Fruit fly (Drosophila melanogaster) whole organism, wandering third instar larva: ENCODE measurements around the gene Ldaf1.

Experiments
- Abd-B ChIP-seq: fragments of >200 bp; optimal IDR thresholded peaks from 2 replicates; lab custom pipeline; 2017; ENCODE audit warnings: missing biosample characterization, missing genetic modification characterization
- CG32264 ChIP-seq: fragments of 200-800 bp; sonication (Bioruptor generic); optimal IDR thresholded peaks from 2 replicates; lab custom pipeline; 2016; ENCODE audit warnings: missing biosample characterization, missing genetic modification characterization
- CG9705 ChIP-seq: fragments of 200-800 bp; sonication (Bioruptor generic); optimal IDR thresholded peaks from 2 replicates; lab custom pipeline; 2018; ENCODE audit warnings: missing biosample characterization, mild to moderate bottlenecking, missing genetic modification characterization
- CrebA ChIP-seq: fragments of 200-800 bp; sonication (Bioruptor generic); optimal IDR thresholded peaks from 2 replicates; lab custom pipeline; 2016; ENCODE audit warnings: missing biosample characterization, mild to moderate bottlenecking, missing genetic modification characterization, borderline replicate concordance
- Dfd ChIP-seq: fragments of >200 bp; optimal IDR thresholded peaks from 2 replicates; lab custom pipeline; 2017; ENCODE audit warnings: missing biosample characterization, missing genetic modification characterization
- Dif ChIP-seq: fragments of 200-275, 200-300 bp; sonication (Bioruptor generic); optimal IDR thresholded peaks from 2 replicates; lab custom pipeline; 2018; ENCODE audit warnings: missing biosample characterization, missing genetic modification characterization; ENCODE audit not compliant: partially characterized antibody
- GATAd ChIP-seq: sonication (Bioruptor generic); optimal IDR thresholded peaks from 2 replicates; lab custom pipeline; 2016; ENCODE audit warnings: missing biosample characterization, missing genetic modification characterization
- HLH106 ChIP-seq: fragments of 200-800 bp; optimal IDR thresholded peaks from 3 replicates; lab custom pipeline; 2019; ENCODE audit warnings: missing biosample characterization, mild to moderate bottlenecking, missing genetic modification characterization, moderate library complexity
- Hnf4 ChIP-seq: fragments of 200-800 bp; sonication (Bioruptor generic); optimal IDR thresholded peaks from 2 replicates; lab custom pipeline; 2016; ENCODE audit warnings: missing biosample characterization, mild to moderate bottlenecking, missing genetic modification characterization
- Hr78 ChIP-seq: fragments of >200 bp; optimal IDR thresholded peaks from 2 replicates; lab custom pipeline; 2017; ENCODE audit warnings: missing biosample characterization, missing genetic modification characterization
- Hr83 ChIP-seq: fragments of 200-300 bp; sonication (Bioruptor generic); optimal IDR thresholded peaks from 2 replicates; lab custom pipeline; 2016; ENCODE audit warnings: missing biosample characterization, mild to moderate bottlenecking, missing genetic modification characterization, moderate library complexity; ENCODE audit not compliant: poor library complexity, severe bottlenecking
- Jra ChIP-seq: sonication (Bioruptor generic); optimal IDR thresholded peaks from 2 replicates; lab custom pipeline; 2016; ENCODE audit warnings: missing biosample characterization, missing genetic modification characterization
- Mio ChIP-seq: sonication (Bioruptor generic); optimal IDR thresholded peaks from 2 replicates; lab custom pipeline; 2016; ENCODE audit warnings: missing biosample characterization, missing genetic modification characterization
- Myc ChIP-seq: fragments of >200 bp; optimal IDR thresholded peaks from 2 replicates; lab custom pipeline; 2017
- N ChIP-seq: fragments of >200 bp; optimal IDR thresholded peaks from 2 replicates; lab custom pipeline; 2018; ENCODE audit warnings: missing biosample characterization, missing external identifiers, missing genetic modification characterization
- OdsH ChIP-seq: fragments of 200-800 bp; sonication (Bioruptor generic); optimal IDR thresholded peaks from 2 replicates; lab custom pipeline; 2016; ENCODE audit warnings: missing biosample characterization, mild to moderate bottlenecking, missing genetic modification characterization
- Rel ChIP-seq, 2 experiments: fragments of 200-800 bp; sonication (Bioruptor generic) in 1 of 2; optimal IDR thresholded peaks; 2 replicates in 1 of 2; 3 replicates in 1 of 2; lab custom pipeline; 2016 to 2019; ENCODE audit warnings: mild to moderate bottlenecking in 2 of 2, missing biosample characterization in 2 of 2, missing genetic modification characterization in 2 of 2, moderate library complexity in 1 of 2
- Sp1 ChIP-seq: fragments of 200-800 bp; sonication (Bioruptor generic); optimal IDR thresholded peaks from 3 replicates; lab custom pipeline; 2019; ENCODE audit warnings: missing biosample characterization, mild to moderate bottlenecking, missing genetic modification characterization, moderate library complexity
- Vsx2 ChIP-seq: fragments of 200-300, 225-300 bp; sonication (Bioruptor generic); optimal IDR thresholded peaks from 2 replicates; lab custom pipeline; 2018; ENCODE audit warnings: missing biosample characterization, missing genetic modification characterization; ENCODE audit not compliant: partially characterized antibody
- br ChIP-seq: fragments of 200-800 bp; sonication (Bioruptor generic); optimal IDR thresholded peaks from 2 replicates; lab custom pipeline; 2016; ENCODE audit warnings: missing biosample characterization, missing genetic modification characterization
- brk ChIP-seq: fragments of 200-800 bp; sonication (Bioruptor generic); optimal IDR thresholded peaks from 2 replicates; lab custom pipeline; 2016; ENCODE audit warnings: missing biosample characterization, mild to moderate bottlenecking, missing genetic modification characterization
- dl ChIP-seq, 2 experiments: fragments of 175-275, 200-275 bp in 1 of 2; fragments of 200-275 bp in 1 of 2; sonication (Bioruptor generic); optimal IDR thresholded peaks; lab custom pipeline; 2018; ENCODE audit warnings: mild to moderate bottlenecking in 2 of 2, missing biosample characterization in 2 of 2, missing genetic modification characterization in 2 of 2, moderate library complexity in 2 of 2; ENCODE audit not compliant: partially characterized antibody in 2 of 2, insufficient read depth in 1 of 2
- dmrt93B ChIP-seq: fragments of 200-800 bp; sonication (Bioruptor generic); optimal IDR thresholded peaks from 2 replicates; lab custom pipeline; 2018; ENCODE audit warnings: missing biosample characterization, mild to moderate bottlenecking, missing genetic modification characterization
- dsf ChIP-seq: sonication (Bioruptor generic); optimal IDR thresholded peaks from 2 replicates; lab custom pipeline; 2016; ENCODE audit warnings: missing biosample characterization, missing genetic modification characterization, borderline replicate concordance
- ey ChIP-seq: fragments of 200-800 bp; sonication (Bioruptor generic); optimal IDR thresholded peaks from 2 replicates; lab custom pipeline; 2016; ENCODE audit warnings: missing biosample characterization, missing genetic modification characterization
- foxo ChIP-seq, 2 experiments: fragments of 200-800 bp; sonication (Bioruptor generic); optimal IDR thresholded peaks; 2 replicates in 1 of 2; 3 replicates in 1 of 2; lab custom pipeline; 2016 to 2017; ENCODE audit warnings: missing biosample characterization in 2 of 2, missing genetic modification characterization in 2 of 2
- fru ChIP-seq: fragments of 200-800 bp; sonication (Bioruptor generic); optimal IDR thresholded peaks from 3 replicates; lab custom pipeline; 2016; ENCODE audit warnings: missing biosample characterization, mild to moderate bottlenecking, missing genetic modification characterization
- h ChIP-seq: fragments of 200-800 bp; sonication (Bioruptor generic); optimal IDR thresholded peaks from 3 replicates; lab custom pipeline; 2016; ENCODE audit warnings: missing biosample characterization, mild to moderate bottlenecking, missing genetic modification characterization
- jim ChIP-seq: fragments of 175-275, 200-325 bp; sonication (Bioruptor generic); optimal IDR thresholded peaks from 2 replicates; lab custom pipeline; 2016; ENCODE audit warnings: missing biosample characterization, mild to moderate bottlenecking, missing genetic modification characterization
- lola ChIP-seq: fragments of >200 bp; optimal IDR thresholded peaks from 2 replicates; lab custom pipeline; 2017; ENCODE audit warnings: missing biosample characterization, missing genetic modification characterization
- pan ChIP-seq: fragments of >200 bp; optimal IDR thresholded peaks from 2 replicates; lab custom pipeline; 2017
- psq ChIP-seq: fragments of 200-800 bp; sonication (Bioruptor generic); optimal IDR thresholded peaks from 3 replicates; lab custom pipeline; 2017; ENCODE audit warnings: missing biosample characterization, mild to moderate bottlenecking, missing genetic modification characterization, moderate library complexity
- rgr ChIP-seq: fragments of 200-800 bp; sonication (Bioruptor generic); optimal IDR thresholded peaks from 3 replicates; lab custom pipeline; 2016; ENCODE audit warnings: missing biosample characterization, mild to moderate bottlenecking, missing genetic modification characterization
- sage ChIP-seq: fragments of 200-800 bp; sonication (Bioruptor generic); optimal IDR thresholded peaks from 2 replicates; lab custom pipeline; 2016; ENCODE audit warnings: missing biosample characterization, mild to moderate bottlenecking, missing genetic modification characterization
- sv ChIP-seq: fragments of 200-800 bp; sonication (Bioruptor generic); optimal IDR thresholded peaks from 3 replicates; lab custom pipeline; 2016; ENCODE audit warnings: missing biosample characterization, missing genetic modification characterization
- tai ChIP-seq: sonication (Bioruptor generic); optimal IDR thresholded peaks from 2 replicates; lab custom pipeline; 2016; ENCODE audit warnings: missing biosample characterization, missing genetic modification characterization
- usp ChIP-seq: fragments of >200 bp; optimal IDR thresholded peaks from 2 replicates; lab custom pipeline; 2017; ENCODE audit warnings: missing biosample characterization, missing genetic modification characterization
- woc ChIP-seq: sonication (Bioruptor generic); optimal IDR thresholded peaks from 2 replicates; lab custom pipeline; 2016; ENCODE audit warnings: missing biosample characterization, mild to moderate bottlenecking, missing genetic modification characterization

Ldaf1 gene

DNA sequence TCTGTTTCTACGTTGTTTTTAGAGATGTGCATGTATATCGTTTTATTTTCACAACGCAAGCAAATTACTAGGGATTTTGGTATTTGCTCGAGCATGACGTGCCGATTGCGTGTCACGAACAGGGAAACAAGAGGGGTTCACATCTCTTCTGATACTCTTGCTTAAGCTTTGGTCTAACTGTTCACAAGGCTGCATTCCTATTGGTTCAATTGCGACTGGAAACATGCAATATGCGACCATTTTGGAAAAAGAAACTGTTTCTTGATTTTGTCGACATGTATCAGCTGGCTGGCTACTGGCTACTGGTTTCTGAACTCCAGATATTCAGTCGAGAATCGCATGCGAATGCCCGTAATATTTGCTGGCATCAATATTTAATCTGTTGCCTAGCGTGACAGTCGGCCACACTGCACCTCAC, 21.6 kb downstream of the Ldaf1 start, which contains the start of gene Coa8:
Coa8 (plus strand) TSS at position 144 of the 418 bp plus-strand sequence.
- TF ChIP-seq br (GFP tag; lab: Kevin White, UChicago) (peak; percentile 34), ey (peak; percentile 18), foxo (GFP tag; optimal IDR thresholded peaks at IDR 0.05; lab: Kevin White, UChicago) (peak in 1 of 2 experiments; percentile 50), N (GFP tag; lab: Kevin White, UChicago) (no peak), h (GFP tag; lab: Kevin White, UChicago) (peak; percentile 32), Sp1 (GFP tag; lab: Kevin White, UChicago) (peak; percentile 34), HLH106 (peak; percentile 53), fru (GFP tag; lab: Kevin White, UChicago) (peak; percentile 51), woc (peak; percentile 17), tai (no peak), Jra (GFP tag; lab: Kevin White, UChicago) (no peak), rgr (GFP tag; lab: Kevin White, UChicago) (peak; percentile 41), GATAd (GFP tag; lab: Kevin White, UChicago) (no peak), CG9705 (GFP tag; lab: Kevin White, UChicago) (peak; percentile 7)

- TF ChIP-seq br (GFP tag; lab: Kevin White, UChicago) (peak; percentile 30), Hr78 (no peak), Hnf4 (GFP tag; lab: Kevin White, UChicago) (no peak), pan (lab: Kevin White, UChicago) (no peak), woc (no peak), h (GFP tag; lab: Kevin White, UChicago) (peak; percentile 66), fru (GFP tag; lab: Kevin White, UChicago) (peak; percentile 46), tai (no peak), ey (peak; percentile 59), GATAd (GFP tag; lab: Kevin White, UChicago) (no peak), psq (GFP tag; lab: Kevin White, UChicago) (peak; percentile 15), Dif (GFP tag; lab: Kevin White, UChicago) (no peak), CG32264 (GFP tag; lab: Kevin White, UChicago) (no peak), Sp1 (GFP tag; lab: Kevin White, UChicago) (peak; percentile 56), Vsx2 (no peak), dmrt93B (no peak), Mio (GFP tag; lab: Kevin White, UChicago) (no peak), Rel (GFP tag; optimal IDR thresholded peaks at IDR 0.05; lab: Kevin White, UChicago) (no peak), Rel (tag; optimal IDR thresholded peaks at IDR 0.05; lab: Kevin White, UChicago) (peak; percentile 58), dl (GFP tag; optimal IDR thresholded peaks at IDR 0.05; lab: Kevin White, UChicago; ENCODE audit: insufficient read depth in 1 of 2, partially characterized antibody in 2 of 2) (no peak), CG9705 (GFP tag; lab: Kevin White, UChicago) (peak; percentile 45), sage (GFP tag; lab: Kevin White, UChicago) (no peak), Myc (lab: Kevin White, UChicago) (no peak), jim (no peak), usp (GFP tag; lab: Kevin White, UChicago) (no peak), brk (GFP tag; lab: Kevin White, UChicago) (no peak), Dfd (no peak), lola (GFP tag; lab: Kevin White, UChicago) (no peak), CrebA (GFP tag; lab: Kevin White, UChicago) (no peak), Hr83 (GFP tag; lab: Kevin White, UChicago) (no peak), rgr (GFP tag; lab: Kevin White, UChicago) (peak; percentile 66), foxo (GFP tag; optimal IDR thresholded peaks at IDR 0.05; lab: Kevin White, UChicago) (peak in 1 of 2 experiments; percentile 67), HLH106 (peak; percentile 61), Jra (GFP tag; lab: Kevin White, UChicago) (no peak), Abd-B (GFP tag; lab: Kevin White, UChicago) (no peak), sv (GFP tag; lab: Kevin White, UChicago) (peak; percentile 47), dsf (GFP tag; lab: Kevin White, UChicago) (no peak), OdsH (peak; percentile 14), N (GFP tag; lab: Kevin White, UChicago) (no peak)
Observed at dm6 chrX:1879606-1880110, 22.1 kb downstream of the Ldaf1 start, which contains the start of gene CG14818. Gene CG14818 (minus strand): TSS chrX:1879774.
